Worm (Caenorhabditis elegans) whole organism, mixed stage, embryonic: ENCODE results near the gene dyf-13.

Experiments used
- blmp-1 ChIP-seq: fragments of 150-350 bp; optimal IDR thresholded peaks from 2 replicates; lab custom pipeline; 2014; ENCODE audit warnings: missing biosample characterization, missing genetic modification characterization
- lin-13 ChIP-seq: fragments of 150-350 bp; optimal IDR thresholded peaks from 2 replicates; lab custom pipeline; 2014; ENCODE audit warnings: missing biosample characterization, missing genetic modification characterization
- nhr-2 ChIP-seq: fragments of 150-350 bp; optimal IDR thresholded peaks from 2 replicates; lab custom pipeline; 2014; ENCODE audit warnings: missing biosample characterization, missing genetic modification characterization
- nhr-76 ChIP-seq: sonication (generic microtip); optimal IDR thresholded peaks from 2 replicates; lab custom pipeline; 2017; ENCODE audit warnings: missing biosample characterization, missing genetic modification characterization
- snpc-4 ChIP-seq: fragments of 150-350 bp; optimal IDR thresholded peaks from 2 replicates; lab custom pipeline; 2014; ENCODE audit warnings: missing biosample characterization, missing genetic modification characterization
- unc-62 ChIP-seq: fragments of 150-350 bp; optimal IDR thresholded peaks from 2 replicates; lab custom pipeline; 2014; ENCODE audit warnings: missing biosample characterization, missing genetic modification reagents, missing genetic modification characterization

DNA sequence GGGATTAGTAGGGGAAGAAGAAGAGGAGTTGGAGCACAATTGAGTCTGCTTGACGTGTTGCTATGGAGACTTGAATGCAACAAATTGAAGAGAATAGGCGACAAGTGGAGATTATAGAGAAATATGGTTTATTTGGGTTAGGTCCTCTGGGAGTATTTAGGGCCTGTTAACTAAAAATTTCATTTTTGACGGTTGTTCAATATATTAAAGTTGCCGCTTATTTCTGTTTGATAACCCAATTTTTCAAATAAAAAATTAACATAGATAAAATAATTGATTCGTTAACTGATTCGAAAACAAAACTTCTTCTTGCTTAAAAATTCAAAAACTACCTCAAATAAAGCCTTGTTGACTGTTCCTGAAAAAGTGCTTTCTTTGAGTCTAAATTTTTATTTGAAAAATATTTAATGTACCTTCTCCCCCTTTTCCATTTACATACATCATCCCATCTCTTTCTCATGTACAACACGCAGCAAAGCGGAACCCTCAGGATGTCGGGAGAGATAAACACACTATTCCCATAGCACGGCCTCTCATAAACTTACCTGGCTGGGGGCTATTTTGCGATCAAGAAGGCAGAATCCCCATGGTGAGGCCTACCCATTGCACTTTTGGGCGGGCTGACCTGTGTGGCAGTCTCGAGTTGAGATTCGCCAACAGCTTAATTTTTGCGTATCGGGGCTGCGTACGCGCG is at the start of gene dyf-13:
- TF ChIP-seq nhr-76: no peak
- TF ChIP-seq blmp-1 (tag; lab: Kevin White, UChicago): no peak
- TF ChIP-seq snpc-4: no peak
- TF ChIP-seq nhr-2 (tag; lab: Kevin White, UChicago): no peak
- no peak for TF ChIP-seq unc-62 (GFP tag; lab: Kevin White, UChicago)
- no peak for TF ChIP-seq lin-13 (tag; lab: Kevin White, UChicago)
